Worm (Caenorhabditis elegans) whole organism, midembryonic: ENCODE measurements around the gene mod-1.
"Not testable (repeated sequence)": the region's sequence is repeated elsewhere in the genome, so short reads cannot be mapped to it uniquely, and the experiment has no call there.

Experiments used
- T22C8.4 ChIP-seq: fragments of 200-800 bp; sonication (Bioruptor generic); IDR thresholded peaks from 2 replicates; pipeline ENCODE4 v1.3.6; 2022; ENCODE audit warnings: missing genetic modification characterization, missing compliant biosample characterization
- flt-1 ChIP-seq: fragments of 200-800 bp; sonication (Bioruptor generic); IDR thresholded peaks from 2 replicates; pipeline ENCODE4 v1.3.6; 2022; ENCODE audit warnings: missing genetic modification characterization, missing compliant biosample characterization
- ref-1 ChIP-seq: fragments of 200-800 bp; sonication (Bioruptor generic); conservative IDR thresholded peaks from 2 replicates; pipeline ENCODE4 v1.3.6; 2022; ENCODE audit warnings: missing genetic modification reagents, missing genetic modification characterization, missing compliant biosample characterization

Gene mod-1

ce11 chrV:8861949-8862348 is 51.9 kb downstream of the mod-1 start, which contains the start of gene F07B7.12:
TSS of gene F07B7.12 (minus strand) at chrV:8862049.
- TF ChIP-seq flt-1 (GFP tag; lab: Robert Waterston, UW); ref-1; T22C8.4 (GFP tag; lab: Robert Waterston, UW): not testable (repeated sequence)
